Worm (Caenorhabditis elegans) whole organism, L1 larva: ENCODE results near the gene nphp-2.
A peak's percentile ranks its signal among the peaks of the same experiment; 100 is the strongest.

Experiments
- C16A3.4 ChIP-seq: fragments of 150-350 bp; optimal IDR thresholded peaks from 2 replicates; lab custom pipeline; 2014; ENCODE audit warnings: missing biosample characterization, missing genetic modification characterization
- C34B4.2 ChIP-seq: sonication (generic microtip); optimal IDR thresholded peaks from 2 replicates; lab custom pipeline; 2017; ENCODE audit warnings: mild to moderate bottlenecking, missing genetic modification characterization, missing compliant biosample characterization
- F16B12.6 ChIP-seq: fragments of 150-350 bp; optimal IDR thresholded peaks from 2 replicates; lab custom pipeline; 2014; ENCODE audit warnings: missing biosample characterization, missing genetic modification characterization
- Y116A8C.19 ChIP-seq: sonication (generic microtip); optimal IDR thresholded peaks from 2 replicates; lab custom pipeline; 2016; ENCODE audit warnings: missing compliant biosample characterization, missing genetic modification characterization, borderline replicate concordance
- aha-1 ChIP-seq: fragments of 150-350 bp; optimal IDR thresholded peaks from 2 replicates; lab custom pipeline; 2014; ENCODE audit warnings: missing biosample characterization, missing genetic modification characterization
- alr-1 ChIP-seq: fragments of 200-800 bp; sonication (Bioruptor generic); optimal IDR thresholded peaks from 2 replicates; lab custom pipeline; 2018; ENCODE audit warnings: borderline replicate concordance, mild to moderate bottlenecking, missing genetic modification characterization, missing compliant biosample characterization
- aly-2 ChIP-seq: fragments of 150-350 bp; optimal IDR thresholded peaks from 2 replicates; lab custom pipeline; 2014; ENCODE audit warnings: missing biosample characterization, missing genetic modification characterization
- ama-1 ChIP-seq: fragments of 150-350 bp; optimal IDR thresholded peaks from 2 replicates; lab custom pipeline; 2014
- blmp-1 ChIP-seq: fragments of 150-350 bp; optimal IDR thresholded peaks from 2 replicates; lab custom pipeline; 2014; ENCODE audit warnings: missing biosample characterization, missing genetic modification characterization
- ceh-63 ChIP-seq: fragments of 200-800 bp; sonication (Bioruptor generic); optimal IDR thresholded peaks from 2 replicates; lab custom pipeline; 2018; ENCODE audit warnings: mild to moderate bottlenecking, missing genetic modification characterization, missing compliant biosample characterization
- ceh-82 ChIP-seq, 3 experiments: fragments of 150-350 bp in 1 of 3; sonication (generic microtip) in 2 of 3; optimal IDR thresholded peaks; 2 replicates each; lab custom pipeline; 2014 to 2017; ENCODE audit warnings: missing biosample characterization in 3 of 3, missing genetic modification characterization in 3 of 3
- ceh-90 ChIP-seq: sonication (generic microtip); optimal IDR thresholded peaks from 2 replicates; lab custom pipeline; 2016; ENCODE audit warnings: missing genetic modification characterization, missing compliant biosample characterization
- ces-1 ChIP-seq: fragments of 150-350 bp; optimal IDR thresholded peaks from 2 replicates; lab custom pipeline; 2014; ENCODE audit warnings: missing biosample characterization, missing genetic modification reagents, missing genetic modification characterization
- dpl-1 ChIP-seq, 3 experiments: fragments of 150-350 bp in 2 of 3; sonication (generic microtip) in 1 of 3; optimal IDR thresholded peaks; 2 replicates each; lab custom pipeline; 2014 to 2017; ENCODE audit warnings: missing biosample characterization in 3 of 3, missing genetic modification characterization in 3 of 3, missing genetic modification reagents in 3 of 3
- efl-3 ChIP-seq: fragments of 200-800 bp; sonication (Bioruptor generic); optimal IDR thresholded peaks from 2 replicates; lab custom pipeline; 2018; ENCODE audit warnings: mild to moderate bottlenecking, missing genetic modification characterization, missing compliant biosample characterization
- egl-27 ChIP-seq, 2 experiments: fragments of 150-350 bp in 1 of 2; sonication (generic microtip); optimal IDR thresholded peaks; 3 replicates each; lab custom pipeline; 2017 to 2018; ENCODE audit warnings: missing biosample characterization in 2 of 2, missing genetic modification characterization in 2 of 2, missing genetic modification reagents in 2 of 2
- ets-5 ChIP-seq: fragments of 200-800 bp; sonication (Bioruptor generic); IDR thresholded peaks from 2 replicates; pipeline ENCODE4 v1.3.6; 2022; ENCODE audit warnings: missing genetic modification characterization, missing compliant biosample characterization
- fkh-10 ChIP-seq: sonication (generic microtip); optimal IDR thresholded peaks from 2 replicates; lab custom pipeline; 2017; ENCODE audit warnings: missing biosample characterization, missing genetic modification reagents, missing genetic modification characterization
- fos-1 ChIP-seq: fragments of 150-350 bp; optimal IDR thresholded peaks from 2 replicates; lab custom pipeline; 2014; ENCODE audit warnings: missing biosample characterization, missing genetic modification characterization
- hlh-17 ChIP-seq: fragments of 200-800 bp; sonication (Bioruptor generic); optimal IDR thresholded peaks from 2 replicates; lab custom pipeline; 2018; ENCODE audit warnings: missing genetic modification characterization, mild to moderate bottlenecking, missing compliant biosample characterization, moderate library complexity, borderline replicate concordance
- hlh-4 ChIP-seq: sonication (generic microtip); optimal IDR thresholded peaks from 2 replicates; lab custom pipeline; 2016; ENCODE audit warnings: mild to moderate bottlenecking, missing genetic modification characterization, missing compliant biosample characterization
- hpl-2 ChIP-seq: fragments of 150-350 bp; optimal IDR thresholded peaks from 2 replicates; lab custom pipeline; 2014; ENCODE audit warnings: missing biosample characterization, missing genetic modification reagents, missing genetic modification characterization
- irx-1 ChIP-seq: sonication (generic microtip); optimal IDR thresholded peaks from 2 replicates; lab custom pipeline; 2016; ENCODE audit warnings: missing genetic modification characterization, missing compliant biosample characterization
- jun-1 ChIP-seq: fragments of 150-350 bp; optimal IDR thresholded peaks from 2 replicates; lab custom pipeline; 2014; ENCODE audit warnings: missing biosample characterization, missing genetic modification reagents, missing genetic modification characterization
- lin-14 ChIP-seq: fragments of 200-800 bp; sonication (Bioruptor generic); optimal IDR thresholded peaks from 2 replicates; lab custom pipeline; 2018; ENCODE audit warnings: mild to moderate bottlenecking, missing genetic modification characterization, moderate library complexity, missing compliant biosample characterization
- lin-15B ChIP-seq: fragments of 150-350 bp; sonication (generic microtip); optimal IDR thresholded peaks from 3 replicates; lab custom pipeline; 2014; ENCODE audit warnings: missing biosample characterization, missing genetic modification characterization
- lin-35 ChIP-seq, 2 experiments: fragments of 150-350 bp; optimal IDR thresholded peaks; 2 replicates each; lab custom pipeline; 2014; ENCODE audit warnings: missing biosample characterization in 2 of 2, missing genetic modification characterization in 2 of 2, missing genetic modification reagents in 2 of 2
- lin-39 ChIP-seq: fragments of 150-350 bp; optimal IDR thresholded peaks from 2 replicates; lab custom pipeline; 2014; ENCODE audit warnings: missing biosample characterization, missing genetic modification reagents, missing genetic modification characterization
- lir-3 ChIP-seq: sonication (generic microtip); optimal IDR thresholded peaks from 2 replicates; lab custom pipeline; 2016; ENCODE audit warnings: mild to moderate bottlenecking, missing genetic modification characterization, moderate library complexity, missing compliant biosample characterization; ENCODE audit not compliant: poor library complexity
- lsy-2 ChIP-seq, 2 experiments: fragments of 150-350 bp; optimal IDR thresholded peaks; 2 replicates each; lab custom pipeline; 2014; ENCODE audit warnings: missing biosample characterization in 2 of 2, missing genetic modification characterization in 2 of 2
- nhr-11 ChIP-seq: fragments of 150-350 bp; optimal IDR thresholded peaks from 2 replicates; lab custom pipeline; 2014; ENCODE audit warnings: missing biosample characterization, missing genetic modification characterization
- nhr-19 ChIP-seq: fragments of 200-800 bp; sonication (Bioruptor generic); conservative IDR thresholded peaks from 2 replicates; pipeline ENCODE4 v1.3.6; 2022; ENCODE audit warnings: missing genetic modification characterization, missing compliant biosample characterization
- nhr-237 ChIP-seq: fragments of 150-350 bp; optimal IDR thresholded peaks from 2 replicates; lab custom pipeline; 2014; ENCODE audit warnings: missing biosample characterization, missing genetic modification characterization
- nhr-28 ChIP-seq: fragments of 150-350 bp; optimal IDR thresholded peaks from 2 replicates; lab custom pipeline; 2014; ENCODE audit warnings: missing biosample characterization, missing genetic modification characterization
- nhr-47 ChIP-seq: sonication (generic microtip); optimal IDR thresholded peaks from 2 replicates; lab custom pipeline; 2016; ENCODE audit warnings: mild to moderate bottlenecking, missing genetic modification characterization, moderate library complexity, missing compliant biosample characterization
- nhr-71 ChIP-seq: sonication (generic microtip); optimal IDR thresholded peaks from 2 replicates; lab custom pipeline; 2016; ENCODE audit warnings: mild to moderate bottlenecking, missing genetic modification characterization, moderate library complexity, missing compliant biosample characterization
- nhr-85 ChIP-seq: sonication (generic microtip); peaks from one replicate; lab custom pipeline; 2016; ENCODE audit warnings: missing genetic modification characterization, inconsistent platforms, missing compliant biosample characterization
- nhr-90 ChIP-seq: sonication (generic microtip); optimal IDR thresholded peaks from 2 replicates; lab custom pipeline; 2016; ENCODE audit warnings: mild to moderate bottlenecking, missing genetic modification characterization, missing compliant biosample characterization; ENCODE audit not compliant: poor library complexity
- pag-3 ChIP-seq: sonication (generic microtip); optimal IDR thresholded peaks from 2 replicates; lab custom pipeline; 2017; ENCODE audit warnings: missing genetic modification characterization, mild to moderate bottlenecking, missing compliant biosample characterization, antibody characterized with exemption, borderline replicate concordance; ENCODE audit not compliant: insufficient read depth
- pax-3 ChIP-seq: fragments of 200-800 bp; sonication (Bioruptor generic); optimal IDR thresholded peaks from 2 replicates; lab custom pipeline; 2018; ENCODE audit warnings: mild to moderate bottlenecking, missing genetic modification characterization, moderate library complexity, missing compliant biosample characterization
- pqm-1 ChIP-seq: sonication (generic microtip); optimal IDR thresholded peaks from 3 replicates; lab custom pipeline; 2017; ENCODE audit warnings: missing biosample characterization, missing genetic modification characterization
- rnt-1 ChIP-seq: sonication (generic microtip); optimal IDR thresholded peaks from 2 replicates; lab custom pipeline; 2016; ENCODE audit warnings: mild to moderate bottlenecking, missing genetic modification characterization, moderate library complexity, missing compliant biosample characterization
- skn-1 ChIP-seq: fragments of 150-350 bp; optimal IDR thresholded peaks from 2 replicates; lab custom pipeline; 2014; ENCODE audit warnings: missing biosample characterization, missing genetic modification characterization
- snu-23 ChIP-seq: sonication (generic microtip); optimal IDR thresholded peaks from 2 replicates; lab custom pipeline; 2016; ENCODE audit warnings: missing genetic modification characterization, missing compliant biosample characterization
- sox-4 ChIP-seq: sonication (generic microtip); optimal IDR thresholded peaks from 2 replicates; lab custom pipeline; 2016; ENCODE audit warnings: missing genetic modification characterization, missing compliant biosample characterization
- swsn-7 ChIP-seq: sonication (generic microtip); optimal IDR thresholded peaks from 2 replicates; lab custom pipeline; 2016; ENCODE audit warnings: missing genetic modification characterization, missing compliant biosample characterization
- unc-86 ChIP-seq: sonication (generic microtip); optimal IDR thresholded peaks from 2 replicates; lab custom pipeline; 2016; ENCODE audit warnings: missing genetic modification characterization, missing compliant biosample characterization
- unc-98 ChIP-seq: fragments of 200-800 bp; sonication (Bioruptor generic); IDR thresholded peaks from 2 replicates; pipeline ENCODE4 v1.3.6; 2022; ENCODE audit warnings: missing genetic modification characterization, missing compliant biosample characterization
- vab-15 ChIP-seq: sonication (generic microtip); optimal IDR thresholded peaks from 2 replicates; lab custom pipeline; 2017; ENCODE audit warnings: missing genotype, mild to moderate bottlenecking, missing genetic modification characterization, missing compliant biosample characterization
- xbp-1 ChIP-seq: sonication (generic microtip); optimal IDR thresholded peaks from 2 replicates; lab custom pipeline; 2016; ENCODE audit warnings: missing genetic modification characterization, missing compliant biosample characterization
- zag-1 ChIP-seq: fragments of 150-350 bp; optimal IDR thresholded peaks from 2 replicates; lab custom pipeline; 2014; ENCODE audit warnings: missing biosample characterization, missing genetic modification characterization
- ztf-11 ChIP-seq, 2 experiments: sonication (generic microtip); optimal IDR thresholded peaks; 2 replicates each; lab custom pipeline; 2016 to 2017; ENCODE audit warnings: missing genetic modification characterization in 2 of 2, missing biosample characterization in 1 of 2, missing compliant biosample characterization in 1 of 2

nphp-2 gene

DNA sequence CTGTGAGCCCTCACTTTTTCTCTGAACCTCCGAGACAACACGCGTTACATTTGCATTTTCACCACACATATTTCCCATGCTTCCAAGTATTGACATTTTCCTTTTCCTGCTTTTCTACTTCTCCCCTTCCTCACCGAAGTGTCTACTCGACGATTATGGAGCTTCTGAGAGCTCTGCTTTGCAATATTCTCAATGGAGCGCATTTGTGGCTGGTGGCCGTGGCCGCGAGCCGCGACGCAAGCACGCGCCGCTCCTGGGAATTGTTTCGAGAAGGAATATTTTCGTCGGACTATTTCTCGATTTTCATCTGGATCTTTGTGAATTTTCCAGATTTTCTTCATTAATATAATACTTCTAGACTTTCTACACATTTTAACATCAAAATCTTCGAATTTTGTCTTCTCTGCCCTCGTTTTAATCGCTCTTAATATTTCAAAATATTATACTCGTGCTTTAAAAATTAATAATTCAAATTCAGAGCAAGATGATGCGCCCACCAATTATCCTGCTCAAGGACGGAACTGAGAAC, 23.8 kb upstream of the nphp-2 start, which contains the start of the genes T10B5.4 and cct-7 (continued):
- peak; percentile 93 for TF ChIP-seq lin-15B
- TF ChIP-seq alr-1, result no peak
- peak; percentile 85 for TF ChIP-seq swsn-7 (tag; lab: Kevin White, UChicago)
- TF ChIP-seq nhr-28 (tag; lab: Kevin White, UChicago), result no peak
- TF ChIP-seq egl-27 (tag; optimal IDR thresholded peaks at IDR 0.05; lab: Kevin White, UChicago), result peak in 1 of 2 experiments; percentile 10
- no peak for TF ChIP-seq pqm-1 (tag; lab: Kevin White, UChicago)
- no peak for TF ChIP-seq hpl-2
- TF ChIP-seq Y116A8C.19, result no peak
- TF ChIP-seq blmp-1 (tag; lab: Kevin White, UChicago), result peak; percentile 35
- peak; percentile 55; the same call in 1 of the 2 replicates for TF ChIP-seq nhr-19
- TF ChIP-seq nhr-71 (tag; lab: Kevin White, UChicago), result peak; percentile 92
- peak; percentile 92 for TF ChIP-seq unc-86 (tag; lab: Kevin White, UChicago)
- TF ChIP-seq zag-1 (tag; lab: Kevin White, UChicago), result peak; percentile 73
- TF ChIP-seq sox-4, result peak; percentile 63
- TF ChIP-seq ama-1 (lab: Kevin White, UChicago), result no peak
- no peak for TF ChIP-seq ceh-63 (GFP tag; lab: Kevin White, UChicago)
- TF ChIP-seq hlh-4, result no peak
- TF ChIP-seq nhr-47 (tag; lab: Kevin White, UChicago), result peak; percentile 91
- peak; percentile 74 to 92 for TF ChIP-seq lsy-2 (tag; optimal IDR thresholded peaks at IDR 0.05; lab: Kevin White, UChicago)
- peak; percentile 57 for TF ChIP-seq nhr-90 (tag; lab: Kevin White, UChicago)
- TF ChIP-seq jun-1 (tag; lab: Kevin White, UChicago), result peak; percentile 80
- TF ChIP-seq lin-14 (GFP tag; lab: Kevin White, UChicago), result peak; percentile 100
- TF ChIP-seq C16A3.4 (tag; lab: Kevin White, UChicago), result peak; percentile 85
- peak in 1 of 2 experiments; percentile 74 for TF ChIP-seq ztf-11 (tag; optimal IDR thresholded peaks at IDR 0.05; lab: Kevin White, UChicago)
- no peak for TF ChIP-seq hlh-17 (GFP tag; lab: Kevin White, UChicago)
- TF ChIP-seq ceh-90, result peak; percentile 55
- TF ChIP-seq nhr-85, result peak; percentile 74
- TF ChIP-seq irx-1, result peak; percentile 61
- peak; percentile 56 for TF ChIP-seq F16B12.6 (tag; lab: Kevin White, UChicago)
- TF ChIP-seq fos-1 (tag; lab: Kevin White, UChicago), result peak; percentile 83
- TF ChIP-seq skn-1 (tag; lab: Kevin White, UChicago), result peak; percentile 92
- no peak for TF ChIP-seq lir-3 (tag; lab: Kevin White, UChicago)
- TF ChIP-seq ceh-82 (tag; optimal IDR thresholded peaks at IDR 0.05; lab: Kevin White, UChicago), result peak; percentile 66 to 95 (median 77)
- TF ChIP-seq lin-35 (GFP tag; optimal IDR thresholded peaks at IDR 0.05; lab: Kevin White, UChicago), result peak; percentile 85
- TF ChIP-seq ets-5 (GFP tag; lab: Robert Waterston, UW), result no peak
- TF ChIP-seq aly-2 (tag; lab: Kevin White, UChicago), result no peak
- TF ChIP-seq fkh-10 (GFP tag; lab: Kevin White, UChicago), result peak; percentile 98
- no peak for TF ChIP-seq C34B4.2 (tag; lab: Kevin White, UChicago)
- no peak for TF ChIP-seq efl-3 (GFP tag; lab: Kevin White, UChicago)
- TF ChIP-seq vab-15 (tag; lab: Kevin White, UChicago), result peak; percentile 42
- peak; percentile 75 to 86 (median 75) for TF ChIP-seq dpl-1 (GFP tag; optimal IDR thresholded peaks at IDR 0.05; lab: Kevin White, UChicago)
- peak; percentile 82 for TF ChIP-seq xbp-1 (tag; lab: Kevin White, UChicago)
- peak; percentile 91 for TF ChIP-seq snu-23 (GFP tag; lab: Kevin White, UChicago)
- no peak for TF ChIP-seq ces-1 (GFP tag; lab: Kevin White, UChicago)
- no peak for TF ChIP-seq aha-1 (tag; lab: Kevin White, UChicago)
- TF ChIP-seq nhr-237 (tag; lab: Kevin White, UChicago), result peak; percentile 73
- peak; percentile 87 for TF ChIP-seq rnt-1
- TF ChIP-seq nhr-11 (tag; lab: Kevin White, UChicago), result peak; percentile 57
- TF ChIP-seq pag-3 (tag; lab: Kevin White, UChicago), result no peak
- TF ChIP-seq pax-3, result peak; percentile 82
- no peak; the same call in 1 of the 2 replicates for TF ChIP-seq unc-98 (GFP tag; lab: Robert Waterston, UW)
- no peak for TF ChIP-seq lin-39 (tag; lab: Kevin White, UChicago)
